Worm (Caenorhabditis elegans) whole organism, late embryonic: ENCODE results near the gene sri-65.

Experiments used
- ceh-19 ChIP-seq: fragments of 200-800 bp; sonication (Bioruptor generic); optimal IDR thresholded peaks from 2 replicates; lab custom pipeline; 2018; ENCODE audit warnings: mild to moderate bottlenecking, missing genetic modification characterization, missing compliant biosample characterization
- dmd-4 ChIP-seq: sonication (generic microtip); optimal IDR thresholded peaks from 2 replicates; lab custom pipeline; 2016; ENCODE audit warnings: borderline replicate concordance, missing genetic modification characterization, missing compliant biosample characterization
- elt-2 ChIP-seq: sonication (generic microtip); optimal IDR thresholded peaks from 2 replicates; lab custom pipeline; 2016; ENCODE audit warnings: missing genetic modification reagents, missing genetic modification characterization, missing compliant biosample characterization
- rnt-1 ChIP-seq: sonication (generic microtip); optimal IDR thresholded peaks from 2 replicates; lab custom pipeline; 2016; ENCODE audit warnings: missing genetic modification characterization, missing compliant biosample characterization

DNA sequence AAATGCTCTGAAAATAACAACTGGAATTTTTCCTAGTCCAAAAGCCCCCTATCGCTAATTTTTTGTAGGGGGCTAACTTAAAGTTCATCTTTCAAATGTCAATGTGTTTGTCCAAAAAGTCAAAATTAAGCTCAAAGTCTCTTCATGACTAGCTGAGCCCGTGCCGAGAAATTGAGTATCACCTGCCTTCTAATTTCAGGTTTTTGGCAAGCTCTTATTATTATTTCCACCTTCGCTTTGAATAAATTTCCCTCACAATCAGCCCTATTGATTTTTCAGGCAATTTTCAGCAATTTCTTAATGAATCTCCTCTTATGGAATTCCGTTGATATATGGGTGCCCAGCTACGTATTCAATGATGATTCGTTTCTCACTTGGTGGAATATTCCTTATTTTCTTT lies 11.2 kb upstream of the sri-65 start, which contains the start of gene sre-36:
- TF ChIP-seq ceh-19 (no peak), rnt-1 (tag; lab: Kevin White, UChicago) (no peak), dmd-4 (tag; lab: Kevin White, UChicago) (no peak), elt-2 (no peak)
